Worm (Caenorhabditis elegans) whole organism, L4/young adult: ENCODE measurements around the gene srbc-66.

Experiments
- dao-5 ChIP-seq: sonication (generic microtip); optimal IDR thresholded peaks from 2 replicates; lab custom pipeline; 2016; ENCODE audit warnings: missing genotype, missing genetic modification characterization, moderate library complexity, missing compliant biosample characterization
- him-1 ChIP-seq: sonication (generic microtip); optimal IDR thresholded peaks from 2 replicates; lab custom pipeline; 2016; ENCODE audit warnings: missing genotype, missing genetic modification reagents, missing genetic modification characterization, missing compliant biosample characterization

- no peak for TF ChIP-seq him-1 (tag; lab: Kevin White, UChicago)
- no peak for TF ChIP-seq dao-5 (tag; lab: Kevin White, UChicago)
These were observed 24.4 kb downstream of the srbc-66 start, which contains the start of gene grl-29 for ce11 chrV:3554869-3555268.
